Worm (Caenorhabditis elegans) whole organism, mixed stage, embryonic: ENCODE data around the gene flp-10.

ENCODE experiments used
- M03D4.4 ChIP-seq: sonication (generic microtip); optimal IDR thresholded peaks from 2 replicates; lab custom pipeline; 2017; ENCODE audit warnings: mild to moderate bottlenecking, missing genetic modification characterization, missing compliant biosample characterization
- bed-3 ChIP-seq: fragments of 200-800 bp; sonication (Bioruptor generic); optimal IDR thresholded peaks from 3 replicates; lab custom pipeline; 2018; ENCODE audit warnings: mild to moderate bottlenecking, missing genetic modification characterization, moderate library complexity, missing compliant biosample characterization
- blmp-1 ChIP-seq: fragments of 150-350 bp; optimal IDR thresholded peaks from 2 replicates; lab custom pipeline; 2014; ENCODE audit warnings: missing biosample characterization, missing genetic modification characterization
- ceh-43 ChIP-seq: fragments of 200-800 bp; sonication (Bioruptor generic); optimal IDR thresholded peaks from 2 replicates; lab custom pipeline; 2018; ENCODE audit warnings: mild to moderate bottlenecking, missing genetic modification characterization, moderate library complexity, missing compliant biosample characterization
- ceh-83 ChIP-seq: fragments of 200-800 bp; sonication (Bioruptor generic); optimal IDR thresholded peaks from 2 replicates; lab custom pipeline; 2018; ENCODE audit warnings: mild to moderate bottlenecking, missing genetic modification characterization, missing compliant biosample characterization
- ces-1 ChIP-seq: fragments of 150-350 bp; optimal IDR thresholded peaks from 2 replicates; lab custom pipeline; 2014; ENCODE audit warnings: missing biosample characterization, missing genetic modification reagents, missing genetic modification characterization
- cnd-1 ChIP-seq: fragments of 200-800 bp; sonication (Bioruptor generic); optimal IDR thresholded peaks from 2 replicates; lab custom pipeline; 2018; ENCODE audit warnings: mild to moderate bottlenecking, missing genetic modification characterization, missing compliant biosample characterization
- drap-1 ChIP-seq: fragments of 200-800 bp; sonication (Bioruptor generic); optimal IDR thresholded peaks from 3 replicates; lab custom pipeline; 2018; ENCODE audit warnings: mild to moderate bottlenecking, missing genetic modification characterization, missing compliant biosample characterization
- elt-1 ChIP-seq: sonication (generic microtip); optimal IDR thresholded peaks from 2 replicates; lab custom pipeline; 2017; ENCODE audit warnings: missing genetic modification characterization, mild to moderate bottlenecking, missing compliant biosample characterization, antibody characterized with exemption, moderate library complexity, borderline replicate concordance; ENCODE audit not compliant: insufficient read depth
- elt-3 ChIP-seq: fragments of 150-350 bp; optimal IDR thresholded peaks from 2 replicates; lab custom pipeline; 2014; ENCODE audit warnings: missing biosample characterization, missing genetic modification characterization
- flh-1 ChIP-seq: fragments of 200-800 bp; sonication (Bioruptor generic); optimal IDR thresholded peaks from 2 replicates; lab custom pipeline; 2018; ENCODE audit warnings: mild to moderate bottlenecking, missing genetic modification characterization, moderate library complexity, missing compliant biosample characterization
- ham-2 ChIP-seq: fragments of 200-800 bp; sonication (Bioruptor generic); optimal IDR thresholded peaks from 2 replicates; lab custom pipeline; 2018; ENCODE audit warnings: mild to moderate bottlenecking, missing genetic modification characterization, missing compliant biosample characterization
- hlh-1 ChIP-seq: fragments of 150-350 bp; optimal IDR thresholded peaks from 2 replicates; lab custom pipeline; 2014; ENCODE audit warnings: missing biosample characterization, missing genetic modification reagents, missing genetic modification characterization
- lin-13 ChIP-seq: fragments of 150-350 bp; optimal IDR thresholded peaks from 2 replicates; lab custom pipeline; 2014; ENCODE audit warnings: missing biosample characterization, missing genetic modification characterization
- lin-32 ChIP-seq: fragments of 200-800 bp; sonication (Bioruptor generic); optimal IDR thresholded peaks from 2 replicates; lab custom pipeline; 2018; ENCODE audit warnings: mild to moderate bottlenecking, missing genetic modification characterization, missing compliant biosample characterization
- lsy-2 ChIP-seq: fragments of 150-350 bp; optimal IDR thresholded peaks from 2 replicates; lab custom pipeline; 2014; ENCODE audit warnings: missing biosample characterization, missing genetic modification characterization
- mab-5 ChIP-seq: fragments of 150-350 bp; optimal IDR thresholded peaks from 2 replicates; lab custom pipeline; 2014; ENCODE audit warnings: missing biosample characterization, missing genetic modification characterization
- mep-1 ChIP-seq: fragments of 150-350 bp; optimal IDR thresholded peaks from 2 replicates; lab custom pipeline; 2017; ENCODE audit warnings: missing biosample characterization, missing genetic modification reagents, missing genetic modification characterization, inconsistent platforms
- mls-2 ChIP-seq: sonication (generic microtip); optimal IDR thresholded peaks from 2 replicates; lab custom pipeline; 2016; ENCODE audit warnings: mild to moderate bottlenecking, missing genetic modification characterization, moderate library complexity, missing compliant biosample characterization
- nhr-2 ChIP-seq: fragments of 150-350 bp; optimal IDR thresholded peaks from 2 replicates; lab custom pipeline; 2014; ENCODE audit warnings: missing biosample characterization, missing genetic modification characterization
- nhr-237 ChIP-seq: fragments of 150-350 bp; optimal IDR thresholded peaks from 2 replicates; lab custom pipeline; 2014; ENCODE audit warnings: missing biosample characterization, missing genetic modification characterization
- nhr-28 ChIP-seq: fragments of 150-350 bp; optimal IDR thresholded peaks from 2 replicates; lab custom pipeline; 2014; ENCODE audit warnings: missing biosample characterization, missing genetic modification characterization
- pha-4 ChIP-seq: fragments of 150-350 bp; optimal IDR thresholded peaks from 2 replicates; lab custom pipeline; 2018; ENCODE audit warnings: missing biosample characterization, missing genetic modification reagents, missing genetic modification characterization
- sem-2 ChIP-seq: fragments of 200-800 bp; sonication (Bioruptor generic); optimal IDR thresholded peaks from 2 replicates; lab custom pipeline; 2018; ENCODE audit warnings: mild to moderate bottlenecking, missing genetic modification characterization, missing compliant biosample characterization
- snpc-4 ChIP-seq: fragments of 150-350 bp; optimal IDR thresholded peaks from 2 replicates; lab custom pipeline; 2014; ENCODE audit warnings: missing biosample characterization, missing genetic modification characterization
- sptf-1 ChIP-seq: sonication (generic microtip); optimal IDR thresholded peaks from 2 replicates; lab custom pipeline; 2017; ENCODE audit warnings: mild to moderate bottlenecking, missing genetic modification characterization, moderate library complexity, missing compliant biosample characterization
- unc-120 ChIP-seq: sonication (generic microtip); optimal IDR thresholded peaks from 2 replicates; lab custom pipeline; 2017; ENCODE audit warnings: missing genetic modification characterization, missing compliant biosample characterization; ENCODE audit not compliant: poor library complexity, severe bottlenecking
- unc-39 ChIP-seq: fragments of 150-350 bp; optimal IDR thresholded peaks from 2 replicates; lab custom pipeline; 2014; ENCODE audit warnings: missing biosample characterization, missing genetic modification characterization
- zip-8 ChIP-seq: fragments of 150-350 bp; optimal IDR thresholded peaks from 2 replicates; lab custom pipeline; 2014; ENCODE audit warnings: missing biosample characterization, missing genetic modification characterization
- ztf-11 ChIP-seq: fragments of 150-350 bp; optimal IDR thresholded peaks from 2 replicates; lab custom pipeline; 2014; ENCODE audit warnings: missing biosample characterization, missing genetic modification characterization

Gene flp-10

ce11 chrIV:7877781-7878180 is 9.1 kb downstream of the flp-10 start, which contains the start of gene kin-26:
kin-26 (minus strand) TSS chrIV:7877881.
- TF ChIP-seq drap-1 (no peak), nhr-237 (tag; lab: Kevin White, UChicago) (no peak), pha-4 (tag; lab: Kevin White, UChicago) (no peak), mls-2 (tag; lab: Kevin White, UChicago) (no peak), unc-39 (no peak), blmp-1 (no peak), ceh-43 (GFP tag; lab: Kevin White, UChicago) (no peak), nhr-2 (no peak), elt-3 (tag; lab: Kevin White, UChicago) (no peak), unc-120 (tag; lab: Kevin White, UChicago) (no peak), elt-1 (tag; lab: Kevin White, UChicago) (no peak), mep-1 (tag; lab: Kevin White, UChicago) (no peak), sptf-1 (no peak), snpc-4 (tag; lab: Kevin White, UChicago) (no peak), ces-1 (no peak), ztf-11 (no peak), nhr-28 (tag; lab: Kevin White, UChicago) (no peak), cnd-1 (tag; lab: Kevin White, UChicago) (no peak)

ce11 chrIV:7879017-7879416 is 10.3 kb downstream of the flp-10 start, which contains the start of gene srt-73:
srt-73 (plus strand) TSS chrIV:7879317.
- no peak for TF ChIP-seq ham-2 (GFP tag; lab: Kevin White, UChicago)
- no peak for TF ChIP-seq cnd-1 (tag; lab: Kevin White, UChicago)
- no peak for TF ChIP-seq mab-5 (tag; lab: Kevin White, UChicago)
- no peak for TF ChIP-seq elt-1 (tag; lab: Kevin White, UChicago)
- no peak for TF ChIP-seq ztf-11
- TF ChIP-seq nhr-2, result no peak
- no peak for TF ChIP-seq ces-1
- no peak for TF ChIP-seq lin-13 (tag; lab: Kevin White, UChicago)
- no peak for TF ChIP-seq drap-1
- TF ChIP-seq, all 35 proteins: peak for 0

- TF ChIP-seq ces-1, result no peak
- no peak for TF ChIP-seq pha-4 (tag; lab: Kevin White, UChicago)
- no peak for TF ChIP-seq elt-1 (tag; lab: Kevin White, UChicago)
- no peak for TF ChIP-seq cnd-1 (tag; lab: Kevin White, UChicago)
- TF ChIP-seq lin-13 (tag; lab: Kevin White, UChicago), result no peak
- TF ChIP-seq ceh-83 (GFP tag; lab: Kevin White, UChicago), result no peak
- no peak for TF ChIP-seq sem-2
- TF ChIP-seq blmp-1, result no peak
- no peak for TF ChIP-seq sptf-1
- TF ChIP-seq drap-1, result no peak
- TF ChIP-seq bed-3 (GFP tag; lab: Kevin White, UChicago), result no peak
- no peak for TF ChIP-seq elt-3 (tag; lab: Kevin White, UChicago)
- no peak for TF ChIP-seq flh-1 (GFP tag; lab: Kevin White, UChicago)
Observed at ce11 chrIV:7881166-7881565, 12.5 kb downstream of the flp-10 start.

- TF ChIP-seq M03D4.4 (tag; lab: Kevin White, UChicago), result no peak
- no peak for TF ChIP-seq blmp-1
- no peak for TF ChIP-seq hlh-1 (tag; lab: Kevin White, UChicago)
- TF ChIP-seq mls-2 (tag; lab: Kevin White, UChicago), result no peak
Observed at ce11 chrIV:7881726-7882125, 13.0 kb downstream of the flp-10 start, which contains the start of gene atic-1. atic-1 (plus strand) TSS chrIV:7882026.

- no peak for TF ChIP-seq bed-3 (GFP tag; lab: Kevin White, UChicago)
- no peak for TF ChIP-seq drap-1
- no peak for TF ChIP-seq ham-2 (GFP tag; lab: Kevin White, UChicago)
- no peak for TF ChIP-seq unc-39
- TF ChIP-seq mls-2 (tag; lab: Kevin White, UChicago), result no peak
- no peak for TF ChIP-seq sptf-1
- no peak for TF ChIP-seq elt-3 (tag; lab: Kevin White, UChicago)
- TF ChIP-seq nhr-237 (tag; lab: Kevin White, UChicago), result no peak
- TF ChIP-seq zip-8 (tag; lab: Kevin White, UChicago), result no peak
- no peak for TF ChIP-seq pha-4 (tag; lab: Kevin White, UChicago)
- no peak for TF ChIP-seq lin-32 (GFP tag; lab: Kevin White, UChicago)
- no peak for TF ChIP-seq M03D4.4 (tag; lab: Kevin White, UChicago)
- TF ChIP-seq lsy-2 (tag; lab: Kevin White, UChicago), result no peak
- no peak for TF ChIP-seq mab-5 (tag; lab: Kevin White, UChicago)
- no peak for TF ChIP-seq elt-1 (tag; lab: Kevin White, UChicago)
Observed at ce11 chrIV:7897443-7897842, 28.7 kb downstream of the flp-10 start, which contains the start of gene ilys-4. ilys-4 (minus strand) TSS chrIV:7897543.
